Fruit fly (Drosophila melanogaster) whole organism, embryonic: Measurements from ENCODE around the gene tst.

Experiments used
- Asciz ChIP-seq: fragments of 200-800 bp; sonication (Bioruptor generic); optimal IDR thresholded peaks from 2 replicates; lab custom pipeline; 2017; ENCODE audit warnings: missing biosample characterization, mild to moderate bottlenecking, missing genetic modification characterization, missing genetic modification reagents
- Atf6 ChIP-seq: fragments of 200-800 bp; sonication (Bioruptor generic); IDR thresholded peaks from 2 replicates; pipeline ENCODE4 v1.3.6; 2022; ENCODE audit warnings: missing biosample characterization, missing genetic modification characterization
- Awh ChIP-seq: fragments of 200-800 bp; sonication (Bioruptor generic); IDR thresholded peaks from 2 replicates; pipeline ENCODE4, ENCODE4 v1.3.6; 2022; ENCODE audit warnings: missing biosample characterization, missing genetic modification characterization
- CG10321 ChIP-seq: fragments of 200-800 bp; sonication (Bioruptor generic); IDR thresholded peaks from 2 replicates; pipeline ENCODE4 v1.3.6; 2022; ENCODE audit warnings: missing biosample characterization, missing genetic modification characterization
- CG10565 ChIP-seq: fragments of 200-800 bp; sonication (Bioruptor generic); optimal IDR thresholded peaks from 3 replicates; lab custom pipeline; 2016; ENCODE audit warnings: missing biosample characterization, mild to moderate bottlenecking, missing genetic modification characterization
- CG11504 ChIP-seq: fragments of 200-800 bp; sonication (Bioruptor generic); optimal IDR thresholded peaks from 3 replicates; lab custom pipeline; 2019; ENCODE audit warnings: missing biosample characterization, mild to moderate bottlenecking, missing genetic modification characterization, moderate library complexity
- CG14050 ChIP-seq: fragments of 200-800 bp; sonication (Bioruptor generic); IDR thresholded peaks from 3 replicates; pipeline ENCODE4 v1.3.6; 2022; ENCODE audit warnings: missing biosample characterization, missing genetic modification characterization
- CG15011 ChIP-seq: fragments of 200-800 bp; sonication (Bioruptor generic); optimal IDR thresholded peaks from 3 replicates; lab custom pipeline; 2018; ENCODE audit warnings: missing biosample characterization, mild to moderate bottlenecking, missing genetic modification characterization
- CG1602 ChIP-seq: fragments of 200-800 bp; sonication (Bioruptor generic); optimal IDR thresholded peaks from 3 replicates; lab custom pipeline; 2016; ENCODE audit warnings: missing biosample characterization, missing genetic modification characterization
- CG16815 ChIP-seq: fragments of 200-800 bp; sonication (Bioruptor generic); optimal IDR thresholded peaks from 3 replicates; lab custom pipeline; 2017; ENCODE audit warnings: missing biosample characterization, mild to moderate bottlenecking, missing genetic modification characterization
- CG16863 ChIP-seq: fragments of 200-800 bp; sonication (Bioruptor generic); optimal IDR thresholded peaks from 3 replicates; lab custom pipeline; 2016; ENCODE audit warnings: missing biosample characterization, missing genetic modification characterization
- CG18764 ChIP-seq: fragments of 200-800 bp; sonication (Bioruptor generic); optimal IDR thresholded peaks from 3 replicates; lab custom pipeline; 2016; ENCODE audit warnings: missing biosample characterization, missing genetic modification characterization
- CG31365 ChIP-seq: fragments of 200-800 bp; sonication (Bioruptor generic); optimal IDR thresholded peaks from 2 replicates; lab custom pipeline; 2018; ENCODE audit warnings: missing biosample characterization, mild to moderate bottlenecking, missing genetic modification characterization
- CG31388 ChIP-seq: fragments of 200-800 bp; sonication (Bioruptor generic); optimal IDR thresholded peaks from 2 replicates; lab custom pipeline; 2016; ENCODE audit warnings: missing biosample characterization, missing genetic modification characterization
- CG33557 ChIP-seq: fragments of 200-800 bp; sonication (Bioruptor generic); optimal IDR thresholded peaks from 2 replicates; lab custom pipeline; 2019; ENCODE audit warnings: missing biosample characterization, mild to moderate bottlenecking, missing genetic modification characterization, moderate library complexity
- CG42726 ChIP-seq: fragments of 200-800 bp; sonication (Bioruptor generic); IDR thresholded peaks from 2 replicates; pipeline ENCODE4 v1.3.6; 2022; ENCODE audit warnings: missing biosample characterization, missing genetic modification characterization; ENCODE audit not compliant: partially characterized antibody
- CG9609 ChIP-seq: fragments of 200-800 bp; sonication (Bioruptor generic); optimal IDR thresholded peaks from 3 replicates; lab custom pipeline; 2016; ENCODE audit warnings: missing biosample characterization, missing genetic modification characterization
- CG9876 ChIP-seq: fragments of 200-800 bp; sonication (Bioruptor generic); optimal IDR thresholded peaks from 2 replicates; lab custom pipeline; 2016; ENCODE audit warnings: missing biosample characterization, missing genetic modification characterization
- D ChIP-seq, 2 experiments: fragments of 200-800 bp in 1 of 2; fragments of >200 bp in 1 of 2; sonication (Bioruptor generic) in 1 of 2; optimal IDR thresholded peaks; 2 replicates in 1 of 2; 3 replicates in 1 of 2; lab custom pipeline; 2017; ENCODE audit warnings: mild to moderate bottlenecking in 1 of 2, missing biosample characterization in 1 of 2, missing genetic modification characterization in 1 of 2, missing genetic modification reagents in 1 of 2
- Eip74EF ChIP-seq, 2 experiments: fragments of 200-800 bp in 1 of 2; fragments of >200 bp in 1 of 2; sonication (Bioruptor generic) in 1 of 2; optimal IDR thresholded peaks; 2 replicates each; lab custom pipeline; 2017 to 2019; ENCODE audit warnings: missing biosample characterization in 2 of 2, missing genetic modification characterization in 2 of 2, mild to moderate bottlenecking in 1 of 2, moderate library complexity in 1 of 2
- Elba2 ChIP-seq: fragments of 200-800 bp; sonication (Bioruptor generic); optimal IDR thresholded peaks from 3 replicates; lab custom pipeline; 2016; ENCODE audit warnings: missing biosample characterization, missing genetic modification characterization
- Gsc ChIP-seq: fragments of 200-800 bp; sonication (Bioruptor generic); IDR thresholded peaks from 2 replicates; pipeline ENCODE4 v1.3.6; 2022; ENCODE audit warnings: missing biosample characterization, missing genetic modification characterization
- H2.0 ChIP-seq: fragments of 200-800 bp; sonication (Bioruptor generic); IDR thresholded peaks from 2 replicates; pipeline ENCODE4 v1.3.6; 2022; ENCODE audit warnings: missing biosample characterization, missing genetic modification characterization
- Lim3 ChIP-seq: fragments of 200-800 bp; sonication (Bioruptor generic); IDR thresholded peaks from 2 replicates; pipeline ENCODE4 v1.3.6; 2022; ENCODE audit warnings: missing biosample characterization, missing genetic modification characterization
- Lpt ChIP-seq: fragments of >200 bp; optimal IDR thresholded peaks from 2 replicates; lab custom pipeline; 2018; ENCODE audit warnings: missing biosample characterization, missing genetic modification characterization
- Mad ChIP-seq: fragments of 200-800 bp; sonication (Bioruptor generic); optimal IDR thresholded peaks from 2 replicates; lab custom pipeline; 2016; ENCODE audit warnings: missing biosample characterization, missing genetic modification characterization
- Stat92E ChIP-seq, 3 experiments: fragments of >200 bp in 2 of 3; fragments of 200-800 bp in 1 of 3; sonication (Bioruptor generic) in 1 of 3; optimal IDR thresholded peaks; 2 replicates each; lab custom pipeline; 2017 to 2019; ENCODE audit warnings: missing biosample characterization in 3 of 3, missing genetic modification characterization in 3 of 3, mild to moderate bottlenecking in 1 of 3, moderate library complexity in 1 of 3
- abd-A ChIP-seq: fragments of 200-800 bp; sonication (Bioruptor generic); optimal IDR thresholded peaks from 3 replicates; lab custom pipeline; 2019; ENCODE audit warnings: missing biosample characterization, mild to moderate bottlenecking, missing genetic modification characterization, moderate library complexity
- al ChIP-seq: fragments of 200-800 bp; sonication (Bioruptor generic); IDR thresholded peaks from 2 replicates; pipeline ENCODE4 v1.3.6; 2022; ENCODE audit warnings: missing biosample characterization, missing genetic modification characterization
- bab2 ChIP-seq: fragments of 200-800 bp; sonication (Bioruptor generic); optimal IDR thresholded peaks from 2 replicates; lab custom pipeline; 2016; ENCODE audit warnings: missing biosample characterization, missing genetic modification characterization
- chif ChIP-seq, 2 experiments: fragments of 200-800 bp; sonication (Bioruptor generic); optimal IDR thresholded peaks; 3 replicates each; lab custom pipeline; 2016; ENCODE audit warnings: missing biosample characterization in 2 of 2, missing genetic modification characterization in 2 of 2
- dysf ChIP-seq: fragments of 200-800 bp; sonication (Bioruptor generic); IDR thresholded peaks from 3 replicates; pipeline ENCODE4 v1.3.6; 2022; ENCODE audit warnings: missing biosample characterization, missing genetic modification characterization
- esg ChIP-seq: fragments of 200-800 bp; sonication (Bioruptor generic); conservative IDR thresholded peaks from 2 replicates; pipeline ENCODE4 v1.3.6; 2022; ENCODE audit warnings: missing biosample characterization, missing genetic modification characterization
- ftz-f1 ChIP-seq: fragments of 200-800 bp; sonication (Bioruptor generic); optimal IDR thresholded peaks from 2 replicates; lab custom pipeline; 2016; ENCODE audit warnings: missing biosample characterization, missing genetic modification characterization
- lbe ChIP-seq: fragments of 200-800 bp; sonication (Bioruptor generic); optimal IDR thresholded peaks from 2 replicates; lab custom pipeline; 2016; ENCODE audit warnings: missing biosample characterization, mild to moderate bottlenecking, missing genetic modification characterization
- lola ChIP-seq, 3 experiments: fragments of >200 bp in 2 of 3; fragments of 200-800 bp in 1 of 3; sonication (Bioruptor generic) in 1 of 3; optimal IDR thresholded peaks; 2 replicates each; lab custom pipeline; 2017 to 2019; ENCODE audit warnings: missing biosample characterization in 3 of 3, missing genetic modification characterization in 3 of 3, mild to moderate bottlenecking in 1 of 3, moderate library complexity in 1 of 3
- mld ChIP-seq: fragments of 200-800 bp; sonication (Bioruptor generic); IDR thresholded peaks from 3 replicates; pipeline ENCODE4 v1.3.6; 2022; ENCODE audit warnings: missing biosample characterization, missing genetic modification characterization; ENCODE audit not compliant: partially characterized antibody
- nerfin-1 ChIP-seq: fragments of 200-800 bp; sonication (Bioruptor generic); optimal IDR thresholded peaks from 3 replicates; lab custom pipeline; 2019; ENCODE audit warnings: missing biosample characterization, mild to moderate bottlenecking, missing genetic modification characterization, moderate library complexity
- oc ChIP-seq: fragments of 200-800 bp; sonication (Bioruptor generic); optimal IDR thresholded peaks from 2 replicates; lab custom pipeline; 2018; ENCODE audit warnings: missing biosample characterization, mild to moderate bottlenecking, missing genetic modification characterization, moderate library complexity
- odd ChIP-seq: fragments of 200-800 bp; sonication (Bioruptor generic); optimal IDR thresholded peaks from 2 replicates; lab custom pipeline; 2017; ENCODE audit warnings: missing biosample characterization, mild to moderate bottlenecking, missing genetic modification characterization
- p53 ChIP-seq: fragments of 200-800 bp; sonication (Bioruptor generic); optimal IDR thresholded peaks from 2 replicates; lab custom pipeline; 2016; ENCODE audit warnings: missing biosample characterization, missing genetic modification characterization
- pan ChIP-seq, 4 experiments: fragments of >200 bp in 3 of 4; fragments of 200-800 bp in 1 of 4; sonication (Bioruptor generic) in 1 of 4; optimal IDR thresholded peaks in 3 of 4; IDR thresholded peaks in 1 of 4; 2 replicates each; pipeline versions ENCODE4 v1.3.6 to Lab custom; 2017 to 2022; ENCODE audit warnings: missing biosample characterization in 2 of 4, missing genetic modification characterization in 2 of 4, mixed read lengths in 1 of 4
- run ChIP-seq: fragments of 200-800 bp; sonication (Bioruptor generic); optimal IDR thresholded peaks from 3 replicates; lab custom pipeline; 2018; ENCODE audit warnings: missing biosample characterization, mild to moderate bottlenecking, missing genetic modification characterization
- sc ChIP-seq, 3 experiments: fragments of >200 bp in 2 of 3; fragments of 200-800 bp in 1 of 3; sonication (Bioruptor generic) in 1 of 3; optimal IDR thresholded peaks; 2 replicates in 2 of 3; 3 replicates in 1 of 3; lab custom pipeline; 2017; ENCODE audit warnings: mild to moderate bottlenecking in 1 of 3, missing biosample characterization in 1 of 3, missing genetic modification characterization in 1 of 3, missing genetic modification reagents in 1 of 3
- sima ChIP-seq: fragments of 200-800 bp; sonication (Bioruptor generic); optimal IDR thresholded peaks from 2 replicates; lab custom pipeline; 2016; ENCODE audit warnings: missing biosample characterization, missing genetic modification characterization
- sr ChIP-seq: fragments of 200-800 bp; sonication (Bioruptor generic); IDR thresholded peaks from 3 replicates; pipeline ENCODE4 v1.3.6; 2022; ENCODE audit warnings: missing biosample characterization, missing genetic modification characterization
- zf30C ChIP-seq: fragments of 200-800 bp; sonication (Bioruptor generic); optimal IDR thresholded peaks from 3 replicates; lab custom pipeline; 2018; ENCODE audit warnings: missing biosample characterization, mild to moderate bottlenecking, missing genetic modification characterization
- zfh2 ChIP-seq: fragments of 200-800 bp; sonication (Bioruptor generic); optimal IDR thresholded peaks from 2 replicates; lab custom pipeline; 2016; ENCODE audit warnings: missing biosample characterization, missing genetic modification characterization

Gene tst

DNA sequence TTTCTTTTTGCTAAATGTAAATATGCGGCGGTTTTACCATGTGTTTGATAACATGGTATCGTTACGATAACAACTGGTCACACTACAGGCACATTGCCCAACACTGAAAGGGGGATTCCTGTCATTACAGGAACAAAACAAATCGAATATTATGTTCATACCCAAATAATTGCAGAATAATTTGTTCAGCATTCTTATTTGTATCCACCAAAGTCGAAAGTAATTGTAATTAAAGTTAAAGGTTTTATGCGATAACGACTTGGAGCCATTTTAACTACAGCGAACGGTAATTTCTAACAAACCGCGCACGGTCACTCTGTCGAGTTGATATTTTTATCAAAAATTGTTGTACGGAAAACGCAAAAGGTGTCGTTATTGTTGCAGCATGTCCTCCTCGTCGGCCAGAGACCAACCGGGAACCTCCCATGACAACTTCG lies 5.2 kb downstream of the tst start, which contains the start of the genes CG10214 and CG10375 (continued):
- TF ChIP-seq CG16863 (peak; percentile 76), CG15011 (GFP tag; lab: Kevin White, UChicago) (no peak), D (optimal IDR thresholded peaks at IDR 0.05; lab: Kevin White, UChicago) (no peak), D (GFP tag; optimal IDR thresholded peaks at IDR 0.05; lab: Kevin White, UChicago) (no peak), CG33557 (GFP tag; lab: Kevin White, UChicago) (peak; percentile 49), pan (optimal IDR thresholded peaks at IDR 0.05; lab: Kevin White, UChicago) (no peak), pan (GFP tag; optimal IDR thresholded peaks at IDR 0.05 in 1 of 2, IDR thresholded peaks at IDR 0.05 in 1 of 2) (peak in 1 of 2 experiments; percentile 74), chif (GFP tag; optimal IDR thresholded peaks at IDR 0.05; lab: Kevin White, UChicago) (peak; percentile 80 to 82), nerfin-1 (tag; lab: Kevin White, UChicago) (peak; percentile 64), Mad (peak; percentile 65), abd-A (tag; lab: Kevin White, UChicago) (no peak), mld (GFP tag; lab: Robert Waterston, UW) (0 out of 3 replicates have a peak, but pooled peaks have one; percentile 37), odd (GFP tag; lab: Kevin White, UChicago) (peak; percentile 22), zfh2 (GFP tag; lab: Kevin White, UChicago) (peak; percentile 82), al (GFP tag; lab: Robert Waterston, UW) (peak; percentile 50), CG14050 (GFP tag; lab: Robert Waterston, UW) (no peak), oc (tag; lab: Kevin White, UChicago) (no peak), CG11504 (tag; lab: Kevin White, UChicago) (no peak), CG9609 (peak; percentile 76), run (tag; lab: Kevin White, UChicago) (no peak), Asciz (GFP tag; lab: Kevin White, UChicago) (no peak), sima (GFP tag; lab: Kevin White, UChicago) (no peak), CG18764 (GFP tag; lab: Kevin White, UChicago) (peak; percentile 73), CG9876 (peak; percentile 74), bab2 (peak; percentile 71), Eip74EF (GFP tag; optimal IDR thresholded peaks at IDR 0.05; lab: Kevin White, UChicago) (peak in 1 of 2 experiments; percentile 25), Lim3 (GFP tag; lab: Robert Waterston, UW) (no peak), Awh (GFP tag; lab: Robert Waterston, UW) (peak; percentile 18; the same call in 1 of the 2 replicates), Stat92E (GFP tag; optimal IDR thresholded peaks at IDR 0.05; lab: Kevin White, UChicago) (no peak), sc (optimal IDR thresholded peaks at IDR 0.05; lab: Kevin White, UChicago) (no peak), sc (GFP tag; optimal IDR thresholded peaks at IDR 0.05; lab: Kevin White, UChicago) (no peak), Lpt (GFP tag; lab: Kevin White, UChicago) (no peak), lola (GFP tag; optimal IDR thresholded peaks at IDR 0.05; lab: Kevin White, UChicago) (peak in 1 of 3 experiments; percentile 64), CG31388 (GFP tag; lab: Kevin White, UChicago) (peak; percentile 54), Gsc (no peak), sr (no peak), Elba2 (peak; percentile 61), CG10321 (GFP tag; lab: Robert Waterston, UW) (no peak), CG31365 (tag; lab: Kevin White, UChicago) (no peak), zf30C (GFP tag; lab: Kevin White, UChicago) (no peak), esg (GFP tag; lab: Robert Waterston, UW) (0 out of 2 replicates have a peak, but pooled peaks have one; percentile 35), CG1602 (GFP tag; lab: Kevin White, UChicago) (peak; percentile 72), lbe (GFP tag; lab: Kevin White, UChicago) (peak; percentile 69), CG42726 (no peak), dysf (GFP tag; lab: Robert Waterston, UW) (peak; percentile 64), H2.0 (GFP tag; lab: Robert Waterston, UW) (peak; percentile 55), p53 (GFP tag; lab: Kevin White, UChicago) (peak; percentile 48), CG10565 (GFP tag; lab: Kevin White, UChicago) (no peak), ftz-f1 (GFP tag; lab: Kevin White, UChicago) (peak; percentile 25), Atf6 (GFP tag; lab: Robert Waterston, UW) (0 out of 2 replicates have a peak, but pooled peaks have one; percentile 44), CG16815 (GFP tag; lab: Kevin White, UChicago) (peak; percentile 20)
